Worm (Caenorhabditis elegans) whole organism, young adult: ENCODE data around the gene F52E10.2.
A peak's percentile ranks its signal among the peaks of the same experiment; 100 is the strongest.

Experiments
- B0019.2 ChIP-seq: fragments of 200-800 bp; sonication (Bioruptor generic); conservative IDR thresholded peaks from 2 replicates; pipeline ENCODE4 v1.3.6; 2022; ENCODE audit warnings: missing genetic modification reagents, missing genetic modification characterization, missing compliant biosample characterization
- F10E7.11 ChIP-seq: sonication (generic microtip); optimal IDR thresholded peaks from 2 replicates; lab custom pipeline; 2017; ENCODE audit warnings: mild to moderate bottlenecking, missing genetic modification characterization, moderate library complexity, missing compliant biosample characterization
- F57A8.1 ChIP-seq: fragments of 200-800 bp; sonication (Bioruptor generic); optimal IDR thresholded peaks from 2 replicates; lab custom pipeline; 2018; ENCODE audit warnings: mild to moderate bottlenecking, missing genetic modification characterization, moderate library complexity, missing compliant biosample characterization
- K11D2.4 ChIP-seq: fragments of 200-800 bp; sonication (Bioruptor generic); IDR thresholded peaks from 2 replicates; pipeline ENCODE4 v1.3.6; 2022; ENCODE audit warnings: missing genetic modification reagents, missing genetic modification characterization, missing compliant biosample characterization
- T07F8.4 ChIP-seq: sonication (generic microtip); optimal IDR thresholded peaks from 2 replicates; lab custom pipeline; 2016; ENCODE audit warnings: mild to moderate bottlenecking, missing genetic modification characterization, moderate library complexity, missing compliant biosample characterization
- Y56A3A.18 ChIP-seq: fragments of 200-800 bp; sonication (Bioruptor generic); IDR thresholded peaks from 2 replicates; pipeline ENCODE4 v1.3.6; 2022; ENCODE audit warnings: missing genetic modification reagents, missing genetic modification characterization, missing compliant biosample characterization
- atf-7 ChIP-seq: sonication (generic microtip); optimal IDR thresholded peaks from 2 replicates; lab custom pipeline; 2017; ENCODE audit warnings: mild to moderate bottlenecking, missing genetic modification characterization, missing compliant biosample characterization
- ceh-100 ChIP-seq: fragments of 200-800 bp; sonication (Bioruptor generic); IDR thresholded peaks from 2 replicates; pipeline ENCODE4 v1.3.6; 2022; ENCODE audit warnings: missing genetic modification reagents, missing genetic modification characterization, missing compliant biosample characterization
- dpl-1 ChIP-seq: fragments of 150-350 bp; optimal IDR thresholded peaks from 2 replicates; lab custom pipeline; 2014; ENCODE audit warnings: missing biosample characterization, missing genetic modification reagents, missing genetic modification characterization
- ets-4 ChIP-seq: fragments of 200-800 bp; sonication (Bioruptor generic); optimal IDR thresholded peaks from 2 replicates; lab custom pipeline; 2018; ENCODE audit warnings: mild to moderate bottlenecking, missing genetic modification characterization, missing compliant biosample characterization
- hmg-20 ChIP-seq: fragments of 200-800 bp; sonication (Bioruptor generic); IDR thresholded peaks from 2 replicates; pipeline ENCODE4 v1.3.6; 2022; ENCODE audit warnings: missing genetic modification reagents, missing genetic modification characterization, missing compliant biosample characterization
- let-526 ChIP-seq: fragments of 200-800 bp; sonication (Bioruptor generic); IDR thresholded peaks from 2 replicates; pipeline ENCODE4 v1.3.6; 2022; ENCODE audit warnings: missing genetic modification reagents, missing genetic modification characterization, missing compliant biosample characterization
- lin-26 ChIP-seq: fragments of 200-800 bp; sonication (Bioruptor generic); IDR thresholded peaks from 2 replicates; pipeline ENCODE4 v1.3.6; 2022; ENCODE audit warnings: missing genetic modification reagents, missing genetic modification characterization, missing compliant biosample characterization
- lin-54 ChIP-seq: fragments of 200-800 bp; sonication (Bioruptor generic); optimal IDR thresholded peaks from 2 replicates; lab custom pipeline; 2018; ENCODE audit warnings: mild to moderate bottlenecking, missing genetic modification characterization, missing compliant biosample characterization
- madf-3 ChIP-seq: fragments of 200-800 bp; sonication (Bioruptor generic); IDR thresholded peaks from 2 replicates; pipeline ENCODE4 v1.3.6; 2022; ENCODE audit warnings: missing genetic modification reagents, missing genetic modification characterization, missing compliant biosample characterization
- madf-6 ChIP-seq: fragments of 200-800 bp; sonication (Bioruptor generic); IDR thresholded peaks from 2 replicates; pipeline ENCODE4 v1.3.6; 2022; ENCODE audit warnings: missing genetic modification reagents, missing genetic modification characterization, missing compliant biosample characterization
- madf-8 ChIP-seq: fragments of 200-800 bp; sonication (Bioruptor generic); conservative IDR thresholded peaks from 2 replicates; pipeline ENCODE4 v1.3.6; 2022; ENCODE audit warnings: missing genetic modification reagents, missing genetic modification characterization, missing compliant biosample characterization
- mxl-1 ChIP-seq: sonication (generic microtip); optimal IDR thresholded peaks from 2 replicates; lab custom pipeline; 2016; ENCODE audit warnings: missing genetic modification characterization, missing compliant biosample characterization
- nhr-27 ChIP-seq: fragments of 200-800 bp; sonication (Bioruptor generic); optimal IDR thresholded peaks from 2 replicates; lab custom pipeline; 2018; ENCODE audit warnings: mild to moderate bottlenecking, missing genetic modification characterization, moderate library complexity, missing compliant biosample characterization
- nhr-80 ChIP-seq: sonication (generic microtip); optimal IDR thresholded peaks from 2 replicates; lab custom pipeline; 2016; ENCODE audit warnings: missing genetic modification characterization, missing compliant biosample characterization
- rec-8 ChIP-seq, 2 experiments: sonication (generic microtip); optimal IDR thresholded peaks; 2 replicates each; lab custom pipeline; 2016; ENCODE audit warnings: mild to moderate bottlenecking in 2 of 2, missing genetic modification characterization in 2 of 2, missing genetic modification reagents in 2 of 2, missing genotype in 2 of 2, missing biosample characterization in 1 of 2, missing compliant biosample characterization in 1 of 2, moderate library complexity in 1 of 2
- snpc-4 ChIP-seq, 5 experiments: fragments of 150-350 bp in 1 of 5; sonication (generic microtip) in 4 of 5; optimal IDR thresholded peaks; 2 replicates each; lab custom pipeline; 2014 to 2018; ENCODE audit warnings: missing genetic modification characterization in 5 of 5, missing biosample characterization in 3 of 5, antibody characterized with exemption in 2 of 5, mild to moderate bottlenecking in 2 of 5, missing compliant biosample characterization in 2 of 5, missing genotype in 2 of 5, moderate library complexity in 2 of 5, missing genetic modification reagents in 1 of 5
- unc-62 ChIP-seq: fragments of 150-350 bp; optimal IDR thresholded peaks from 2 replicates; lab custom pipeline; 2014; ENCODE audit warnings: missing biosample characterization, missing genetic modification reagents, missing genetic modification characterization
- zfh-2 ChIP-seq: fragments of 200-800 bp; sonication (Bioruptor generic); conservative IDR thresholded peaks from 2 replicates; pipeline ENCODE4 v1.3.6; 2022; ENCODE audit warnings: missing genetic modification reagents, missing genetic modification characterization, missing compliant biosample characterization
- ztf-22 ChIP-seq: fragments of 200-800 bp; sonication (Bioruptor generic); optimal IDR thresholded peaks from 2 replicates; lab custom pipeline; 2018; ENCODE audit warnings: mild to moderate bottlenecking, missing genetic modification characterization, moderate library complexity, missing compliant biosample characterization
- ztf-26 ChIP-seq: sonication (generic microtip); optimal IDR thresholded peaks from 2 replicates; lab custom pipeline; 2017; ENCODE audit warnings: missing genetic modification characterization, missing compliant biosample characterization
- ztf-6 ChIP-seq: fragments of 200-800 bp; sonication (Bioruptor generic); IDR thresholded peaks from 2 replicates; pipeline ENCODE4 v1.3.6; 2022; ENCODE audit warnings: missing genetic modification reagents, missing genetic modification characterization, missing compliant biosample characterization

The F52E10.2 gene

DNA sequence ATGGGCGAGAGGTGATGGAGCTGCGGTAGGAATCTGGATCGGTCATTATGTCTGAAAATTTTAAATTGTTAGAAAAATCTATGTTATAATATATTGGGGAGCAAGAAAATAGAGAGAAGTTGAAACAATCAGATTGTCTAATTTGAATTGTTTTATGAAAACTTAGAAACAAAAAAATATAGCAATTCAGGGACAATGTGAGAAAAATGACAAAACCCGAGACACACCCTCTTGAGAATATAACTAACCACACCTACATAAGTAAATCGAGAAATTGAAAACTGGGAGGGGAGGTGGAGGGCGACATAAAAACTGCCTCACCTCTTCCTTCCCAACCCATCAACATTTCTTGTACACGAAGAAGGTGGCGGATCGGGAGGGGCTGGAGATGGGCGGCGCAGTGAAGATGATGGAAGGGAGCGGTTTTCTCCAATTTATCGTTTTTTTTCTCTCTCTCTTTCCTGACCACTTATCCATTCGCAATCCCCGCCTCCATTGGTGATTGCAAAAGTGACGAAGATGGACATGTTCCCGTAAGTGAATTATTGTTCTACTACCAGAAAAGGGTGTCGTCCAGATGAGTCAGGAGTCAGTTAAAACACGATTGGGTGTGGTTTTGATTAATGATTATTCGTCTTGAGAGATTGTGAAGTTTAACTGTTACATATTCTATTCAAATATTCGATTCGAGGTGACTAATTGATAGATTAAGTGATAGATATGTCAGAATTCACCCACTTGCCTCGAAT is 17.2 kb downstream of the F52E10.2 start, which contains the start of gene mua-6:
mua-6 (minus strand) TSS at position 51 of the 749 bp plus-strand sequence.
- 0 out of 2 replicates have a peak, but pooled peaks have one; percentile 12 for TF ChIP-seq zfh-2 (GFP tag; lab: Robert Waterston, UW)
- no peak for TF ChIP-seq madf-8 (GFP tag; lab: Robert Waterston, UW)
- no peak for TF ChIP-seq lin-26

DNA sequence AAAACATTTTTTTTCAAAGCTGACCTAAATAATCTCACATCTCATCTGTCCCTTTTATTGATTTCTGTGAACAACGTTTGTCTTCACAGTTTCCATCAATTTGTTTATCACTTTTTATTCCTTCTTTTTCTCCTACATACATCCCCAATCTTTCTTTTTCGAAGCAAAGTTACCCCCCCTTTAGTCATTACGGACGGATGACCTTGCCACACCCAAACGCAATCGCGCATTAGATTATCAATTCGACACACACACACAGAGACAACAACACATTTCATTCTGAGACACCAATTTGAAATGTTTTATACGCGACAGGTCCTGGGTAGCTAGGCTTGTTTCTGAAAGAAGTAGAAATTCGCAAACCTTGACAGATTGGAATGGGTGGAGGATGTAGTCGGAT is 19.7 kb downstream of the F52E10.2 start:
- TF ChIP-seq ets-4 (GFP tag; lab: Kevin White, UChicago) (no peak), unc-62 (GFP tag; lab: Kevin White, UChicago) (no peak), lin-54 (GFP tag; lab: Kevin White, UChicago) (no peak), nhr-27 (tag; lab: Kevin White, UChicago) (no peak), madf-3 (GFP tag; lab: Robert Waterston, UW) (no peak), dpl-1 (no peak), F10E7.11 (no peak), B0019.2 (GFP tag; lab: Robert Waterston, UW) (no peak)
- TF ChIP-seq, all 124 proteins: peak for 0

- no peak for TF ChIP-seq madf-6 (GFP tag; lab: Robert Waterston, UW)
- TF ChIP-seq madf-3 (GFP tag; lab: Robert Waterston, UW) = no peak
- TF ChIP-seq B0019.2 (GFP tag; lab: Robert Waterston, UW) = no peak
- peak; percentile 42 for TF ChIP-seq nhr-80 (tag; lab: Kevin White, UChicago)
These were observed 21.0 kb downstream of the F52E10.2 start, which contains the start of gene sgk-1 for ce11 chrX:16261993-16262392. TSS of gene sgk-1 (minus strand) at chrX:16262122.

- no peak for TF ChIP-seq ztf-6 (GFP tag; lab: Robert Waterston, UW)
- no peak for TF ChIP-seq F57A8.1
- TF ChIP-seq atf-7 (tag; lab: Kevin White, UChicago) = peak; percentile 35
- TF ChIP-seq K11D2.4 (GFP tag; lab: Robert Waterston, UW) = no peak
- TF ChIP-seq hmg-20 (GFP tag; lab: Robert Waterston, UW) = no peak
- TF ChIP-seq ztf-26 (tag; lab: Kevin White, UChicago) = no peak
- no peak for TF ChIP-seq mxl-1
- TF ChIP-seq nhr-80 (tag; lab: Kevin White, UChicago) = peak; percentile 48
- no peak for TF ChIP-seq let-526
- TF ChIP-seq Y56A3A.18 = no peak
- no peak for TF ChIP-seq rec-8 (tag; optimal IDR thresholded peaks at IDR 0.05; lab: Kevin White, UChicago)
These were observed 22.9 kb downstream of the F52E10.2 start for ce11 chrX:16260077-16260476.

- TF ChIP-seq madf-3 (GFP tag; lab: Robert Waterston, UW) = no peak
- no peak for TF ChIP-seq snpc-4 (GFP tag; optimal IDR thresholded peaks at IDR 0.05; lab: Kevin White, UChicago)
- peak in 2 of 4 experiments; percentile 44 to 72 for TF ChIP-seq snpc-4 (tag; optimal IDR thresholded peaks at IDR 0.05; lab: Kevin White, UChicago)
These were observed 24.5 kb downstream of the F52E10.2 start for ce11 chrX:16258503-16258902.

- TF ChIP-seq ceh-100 (no peak), zfh-2 (GFP tag; lab: Robert Waterston, UW) (peak; percentile 25; the same call in 1 of the 2 replicates), ztf-22 (GFP tag; lab: Kevin White, UChicago) (no peak), T07F8.4 (tag; lab: Kevin White, UChicago) (no peak)
These were observed 32.3 kb downstream of the F52E10.2 start, which contains the start of gene W10G6.6 for ce11 chrX:16250679-16251078. TSS of gene W10G6.6 (minus strand) at chrX:16250779.
